Fruit fly (Drosophila melanogaster) whole organism, embryonic: ENCODE results near the gene Jhbp7.

Experiments used
- B-H2 ChIP-seq: fragments of 200-800 bp; sonication (Bioruptor generic); optimal IDR thresholded peaks from 2 replicates; lab custom pipeline; 2018; ENCODE audit warnings: missing biosample characterization, mild to moderate bottlenecking, missing genetic modification characterization
- CG10565 ChIP-seq: fragments of 200-800 bp; sonication (Bioruptor generic); optimal IDR thresholded peaks from 3 replicates; lab custom pipeline; 2016; ENCODE audit warnings: missing biosample characterization, mild to moderate bottlenecking, missing genetic modification characterization
- CG11456 ChIP-seq: fragments of 200-800 bp; sonication (Bioruptor generic); IDR thresholded peaks from 3 replicates; pipeline ENCODE4 v1.3.6; 2022; ENCODE audit warnings: missing biosample characterization, missing genetic modification characterization
- CG12769 ChIP-seq: fragments of 200-800 bp; sonication (Bioruptor generic); optimal IDR thresholded peaks from 2 replicates; lab custom pipeline; 2019; ENCODE audit warnings: missing biosample characterization, mild to moderate bottlenecking, missing genetic modification characterization, moderate library complexity
- CG16863 ChIP-seq: fragments of 200-800 bp; sonication (Bioruptor generic); optimal IDR thresholded peaks from 3 replicates; lab custom pipeline; 2016; ENCODE audit warnings: missing biosample characterization, missing genetic modification characterization
- CG30403 ChIP-seq: fragments of 200-800 bp; sonication (Bioruptor generic); optimal IDR thresholded peaks from 3 replicates; lab custom pipeline; 2016; ENCODE audit warnings: missing biosample characterization, missing genetic modification characterization
- CG34224 ChIP-seq: fragments of 200-800 bp; sonication (Bioruptor generic); IDR thresholded peaks from 3 replicates; pipeline ENCODE4 v1.3.6; 2022; ENCODE audit warnings: missing biosample characterization, missing genetic modification characterization; ENCODE audit not compliant: partially characterized antibody
- CG3838 ChIP-seq: fragments of 200-800 bp; sonication (Bioruptor generic); optimal IDR thresholded peaks from 3 replicates; lab custom pipeline; 2016; ENCODE audit warnings: missing biosample characterization, missing genetic modification characterization
- CG43689 ChIP-seq: fragments of 200-800 bp; sonication (Bioruptor generic); IDR thresholded peaks from 2 replicates; pipeline ENCODE4 v1.3.6; 2022; ENCODE audit warnings: missing biosample characterization, missing genetic modification characterization
- CG4707 ChIP-seq: fragments of 200-800 bp; sonication (Bioruptor generic); optimal IDR thresholded peaks from 2 replicates; lab custom pipeline; 2018; ENCODE audit warnings: missing biosample characterization, mild to moderate bottlenecking, missing genetic modification characterization, moderate library complexity
- CG6791 ChIP-seq: fragments of 200-800 bp; sonication (Bioruptor generic); IDR thresholded peaks from 3 replicates; pipeline ENCODE4 v1.3.6; 2022; ENCODE audit warnings: missing biosample characterization, missing genetic modification characterization; ENCODE audit not compliant: partially characterized antibody
- CG7839 ChIP-seq: fragments of 200-800 bp; sonication (Bioruptor generic); optimal IDR thresholded peaks from 3 replicates; lab custom pipeline; 2018; ENCODE audit warnings: missing biosample characterization, mild to moderate bottlenecking, missing genetic modification characterization, moderate library complexity
- CG8359 ChIP-seq: fragments of 200-800 bp; sonication (Bioruptor generic); optimal IDR thresholded peaks from 2 replicates; lab custom pipeline; 2017; ENCODE audit warnings: missing biosample characterization, mild to moderate bottlenecking, missing genetic modification characterization, borderline replicate concordance
- CG8388 ChIP-seq: fragments of 200-800 bp; sonication (Bioruptor generic); optimal IDR thresholded peaks from 2 replicates; lab custom pipeline; 2019; ENCODE audit warnings: missing biosample characterization, mild to moderate bottlenecking, missing genetic modification characterization, moderate library complexity
- D19B ChIP-seq: fragments of 200-800 bp; sonication (Bioruptor generic); optimal IDR thresholded peaks from 2 replicates; lab custom pipeline; 2017; ENCODE audit warnings: missing biosample characterization, mild to moderate bottlenecking, missing genetic modification characterization
- Dip3 ChIP-seq: fragments of 200-800 bp; sonication (Bioruptor generic); optimal IDR thresholded peaks from 3 replicates; lab custom pipeline; 2016; ENCODE audit warnings: missing biosample characterization, missing genetic modification characterization
- E2f1 ChIP-seq: fragments of 200-800 bp; sonication (Bioruptor generic); IDR thresholded peaks from 2 replicates; pipeline ENCODE4 v1.3.6; 2022; ENCODE audit warnings: missing biosample characterization, missing genetic modification characterization
- Fer2 ChIP-seq: fragments of 200-800 bp; sonication (Bioruptor generic); optimal IDR thresholded peaks from 2 replicates; lab custom pipeline; 2018; ENCODE audit warnings: missing biosample characterization, mild to moderate bottlenecking, missing genetic modification characterization, moderate library complexity
- HmgD ChIP-seq: fragments of 200-800 bp; sonication (Bioruptor generic); optimal IDR thresholded peaks from 3 replicates; lab custom pipeline; 2016; ENCODE audit warnings: missing biosample characterization, missing genetic modification characterization
- Hr51 ChIP-seq, 2 experiments: fragments of 200-800 bp; sonication (Bioruptor generic); optimal IDR thresholded peaks; 2 replicates in 1 of 2; 3 replicates in 1 of 2; lab custom pipeline; 2016 to 2018; ENCODE audit warnings: missing biosample characterization in 2 of 2, missing genetic modification characterization in 2 of 2, mild to moderate bottlenecking in 1 of 2, moderate library complexity in 1 of 2
- Mad ChIP-seq: fragments of 200-800 bp; sonication (Bioruptor generic); optimal IDR thresholded peaks from 2 replicates; lab custom pipeline; 2016; ENCODE audit warnings: missing biosample characterization, missing genetic modification characterization
- Mrtf ChIP-seq: fragments of 200-800 bp; sonication (Bioruptor generic); IDR thresholded peaks from 3 replicates; pipeline ENCODE4 v1.3.6; 2022; ENCODE audit warnings: missing biosample characterization, missing genetic modification characterization
- NFAT ChIP-seq: fragments of 200-800 bp; sonication (Bioruptor generic); IDR thresholded peaks from 2 replicates; pipeline ENCODE4 v1.3.6; 2022; ENCODE audit warnings: missing biosample characterization, missing genetic modification characterization
- Nf-YC ChIP-seq: fragments of 200-800 bp; optimal IDR thresholded peaks from 3 replicates; lab custom pipeline; 2019; ENCODE audit warnings: missing biosample characterization, mild to moderate bottlenecking, missing genetic modification characterization, moderate library complexity
- Opbp ChIP-seq: fragments of 200-800 bp; sonication (Bioruptor generic); IDR thresholded peaks from 3 replicates; pipeline ENCODE4 v1.3.6; 2022; ENCODE audit warnings: missing biosample characterization, missing genetic modification characterization; ENCODE audit not compliant: partially characterized antibody
- YL-1 ChIP-seq: fragments of 200-800 bp; sonication (Bioruptor generic); optimal IDR thresholded peaks from 3 replicates; lab custom pipeline; 2017; ENCODE audit warnings: missing biosample characterization, mild to moderate bottlenecking, missing genetic modification characterization
- al ChIP-seq: fragments of 200-800 bp; sonication (Bioruptor generic); IDR thresholded peaks from 2 replicates; pipeline ENCODE4 v1.3.6; 2022; ENCODE audit warnings: missing biosample characterization, missing genetic modification characterization
- ash1 ChIP-seq: fragments of 200-800 bp; sonication (Bioruptor generic); optimal IDR thresholded peaks from 2 replicates; lab custom pipeline; 2018; ENCODE audit warnings: missing biosample characterization, mild to moderate bottlenecking, missing genetic modification characterization
- bcd ChIP-seq: fragments of 200-800 bp; sonication (Bioruptor generic); optimal IDR thresholded peaks from 2 replicates; lab custom pipeline; 2017; ENCODE audit warnings: missing biosample characterization, mild to moderate bottlenecking, missing genetic modification characterization
- br ChIP-seq: fragments of >200 bp; optimal IDR thresholded peaks from 2 replicates; lab custom pipeline; 2017
- cas ChIP-seq: fragments of 200-800 bp; sonication (Bioruptor generic); IDR thresholded peaks from 2 replicates; pipeline ENCODE4 v1.3.6; 2022; ENCODE audit warnings: missing biosample characterization, missing genetic modification characterization
- cato ChIP-seq: fragments of 200-800 bp; sonication (Bioruptor generic); optimal IDR thresholded peaks from 2 replicates; lab custom pipeline; 2016; ENCODE audit warnings: missing biosample characterization, missing genetic modification characterization, borderline replicate concordance
- chif ChIP-seq, 2 experiments: fragments of 200-800 bp; sonication (Bioruptor generic); optimal IDR thresholded peaks; 3 replicates each; lab custom pipeline; 2016; ENCODE audit warnings: missing biosample characterization in 2 of 2, missing genetic modification characterization in 2 of 2
- dm ChIP-seq: fragments of 200-800 bp; sonication (Bioruptor generic); optimal IDR thresholded peaks from 3 replicates; lab custom pipeline; 2016; ENCODE audit warnings: missing biosample characterization, missing genetic modification characterization
- eyg ChIP-seq: fragments of 200-800 bp; sonication (Bioruptor generic); optimal IDR thresholded peaks from 3 replicates; lab custom pipeline; 2016; ENCODE audit warnings: missing biosample characterization, missing genetic modification characterization
- gce ChIP-seq: fragments of 200-800 bp; sonication (Bioruptor generic); IDR thresholded peaks from 3 replicates; pipeline ENCODE4 v1.3.6; 2022; ENCODE audit warnings: missing biosample characterization, missing genetic modification characterization
- jing ChIP-seq: fragments of 200-800 bp; sonication (Bioruptor generic); optimal IDR thresholded peaks from 2 replicates; lab custom pipeline; 2018; ENCODE audit warnings: missing biosample characterization, mild to moderate bottlenecking, missing genetic modification characterization
- klu ChIP-seq: fragments of 200-800 bp; sonication (Bioruptor generic); IDR thresholded peaks from 2 replicates; pipeline ENCODE4 v1.3.6; 2022; ENCODE audit warnings: missing biosample characterization, missing genetic modification characterization
- oc ChIP-seq: fragments of 200-800 bp; sonication (Bioruptor generic); optimal IDR thresholded peaks from 2 replicates; lab custom pipeline; 2018; ENCODE audit warnings: missing biosample characterization, mild to moderate bottlenecking, missing genetic modification characterization, moderate library complexity
- pb ChIP-seq: fragments of 200-800 bp; sonication (Bioruptor generic); optimal IDR thresholded peaks from 3 replicates; lab custom pipeline; 2016; ENCODE audit warnings: missing biosample characterization, missing genetic modification characterization
- rib ChIP-seq: fragments of 200-800 bp; sonication (Bioruptor generic); IDR thresholded peaks from 2 replicates; pipeline ENCODE4 v1.3.6; 2022; ENCODE audit warnings: missing biosample characterization, missing genetic modification characterization
- salm ChIP-seq: fragments of 200-800 bp; sonication (Bioruptor generic); optimal IDR thresholded peaks from 2 replicates; lab custom pipeline; 2018; ENCODE audit warnings: missing biosample characterization, mild to moderate bottlenecking, missing genetic modification characterization
- scrt ChIP-seq: fragments of 200-800 bp; sonication (Bioruptor generic); optimal IDR thresholded peaks from 2 replicates; lab custom pipeline; 2018; ENCODE audit warnings: missing biosample characterization, mild to moderate bottlenecking, missing genetic modification characterization, moderate library complexity
- slp2 ChIP-seq: fragments of 200-800 bp; sonication (Bioruptor generic); optimal IDR thresholded peaks from 2 replicates; lab custom pipeline; 2016; ENCODE audit warnings: missing biosample characterization, missing genetic modification characterization
- wor ChIP-seq: fragments of 200-800 bp; sonication (Bioruptor generic); IDR thresholded peaks from 2 replicates; pipeline ENCODE4 v1.3.6; 2022; ENCODE audit warnings: missing biosample characterization, missing genetic modification characterization

Gene Jhbp7

dm6 chr3R:25232271-25232989 lies 5.0 kb upstream of the Jhbp7 start, which contains the start of gene Cad96Cb (continued):
- TF ChIP-seq gce (GFP tag; lab: Robert Waterston, UW) (0 out of 3 replicates have a peak, but pooled peaks have one; percentile 35), Hr51 (GFP tag; optimal IDR thresholded peaks at IDR 0.05; lab: Kevin White, UChicago) (peak; percentile 48 to 90), CG4707 (GFP tag; lab: Kevin White, UChicago) (peak; percentile 48), pb (peak; percentile 78), HmgD (peak; percentile 28), cato (GFP tag; lab: Kevin White, UChicago) (peak; percentile 71), slp2 (GFP tag; lab: Kevin White, UChicago) (peak; percentile 82), Nf-YC (tag; lab: Kevin White, UChicago) (no peak), CG11456 (GFP tag; lab: Robert Waterston, UW) (no peak), CG8359 (GFP tag; lab: Kevin White, UChicago) (peak; percentile 76), al (GFP tag; lab: Robert Waterston, UW) (no peak), Dip3 (GFP tag; lab: Kevin White, UChicago) (peak; percentile 20), klu (GFP tag; lab: Robert Waterston, UW) (peak; percentile 10; the same call in 1 of the 2 replicates), CG8388 (GFP tag; lab: Kevin White, UChicago) (peak; percentile 85), scrt (peak; percentile 48), rib (GFP tag; lab: Robert Waterston, UW) (no peak), NFAT (GFP tag; lab: Robert Waterston, UW) (no peak), jing (GFP tag; lab: Kevin White, UChicago) (peak; percentile 38), B-H2 (GFP tag; lab: Kevin White, UChicago) (no peak), CG3838 (GFP tag; lab: Kevin White, UChicago) (peak; percentile 28), oc (tag; lab: Kevin White, UChicago) (peak; percentile 34), CG16863 (GFP tag; lab: Kevin White, UChicago) (peak; percentile 82), cas (GFP tag; lab: Robert Waterston, UW) (no peak), Fer2 (tag; lab: Kevin White, UChicago) (peak; percentile 25), Mad (peak; percentile 72), CG6791 (no peak), eyg (GFP tag; lab: Kevin White, UChicago) (peak; percentile 75), E2f1 (peak; percentile 48; the same call in 1 of the 2 replicates), D19B (GFP tag; lab: Kevin White, UChicago) (peak; percentile 31), br (lab: Kevin White, UChicago) (no peak), ash1 (no peak), chif (GFP tag; optimal IDR thresholded peaks at IDR 0.05; lab: Kevin White, UChicago) (peak; percentile 56 to 89), Opbp (GFP tag; lab: Robert Waterston, UW) (no peak), wor (GFP tag; lab: Robert Waterston, UW) (peak; percentile 66), CG30403 (GFP tag; lab: Kevin White, UChicago) (peak; percentile 92), bcd (GFP tag; lab: Kevin White, UChicago) (peak; percentile 84), CG7839 (peak; percentile 90), CG12769 (no peak), CG10565 (peak; percentile 28), salm (tag; lab: Kevin White, UChicago) (peak; percentile 77), CG34224 (GFP tag; lab: Robert Waterston, UW) (no peak), dm (GFP tag; lab: Kevin White, UChicago) (peak; percentile 68), Mrtf (peak; percentile 38; the same call in 1 of the 3 replicates), YL-1 (GFP tag; lab: Kevin White, UChicago) (peak; percentile 9), CG43689 (GFP tag; lab: Robert Waterston, UW) (no peak)
- TF ChIP-seq, all 482 proteins: peak for 328
